Fruit fly (Drosophila melanogaster) whole organism, embryonic: ENCODE data around the gene Gale.

Experiments
- Atf-2 ChIP-seq: fragments of 200-800 bp; sonication (Bioruptor generic); optimal IDR thresholded peaks from 2 replicates; lab custom pipeline; 2016; ENCODE audit warnings: missing biosample characterization, missing genetic modification characterization
- CG10147 ChIP-seq: fragments of 200-800 bp; sonication (Bioruptor generic); optimal IDR thresholded peaks from 2 replicates; lab custom pipeline; 2019; ENCODE audit warnings: missing biosample characterization, mild to moderate bottlenecking, missing genetic modification characterization, moderate library complexity
- CG10979 ChIP-seq: fragments of 200-800 bp; sonication (Bioruptor generic); optimal IDR thresholded peaks from 2 replicates; lab custom pipeline; 2018; ENCODE audit warnings: missing biosample characterization, mild to moderate bottlenecking, missing genetic modification characterization, moderate library complexity
- CG11723 ChIP-seq: fragments of 200-800 bp; sonication (Bioruptor generic); optimal IDR thresholded peaks from 2 replicates; lab custom pipeline; 2017; ENCODE audit warnings: missing biosample characterization, mild to moderate bottlenecking, missing genetic modification characterization
- CG13624 ChIP-seq: fragments of 200-800 bp; sonication (Bioruptor generic); optimal IDR thresholded peaks from 2 replicates; lab custom pipeline; 2016; ENCODE audit warnings: missing biosample characterization, missing genetic modification characterization
- CG15269 ChIP-seq: fragments of 200-800 bp; sonication (Bioruptor generic); optimal IDR thresholded peaks from 2 replicates; lab custom pipeline; 2018; ENCODE audit warnings: missing biosample characterization, mild to moderate bottlenecking, missing genetic modification characterization, moderate library complexity
- CG1647 ChIP-seq: fragments of 200-800 bp; sonication (Bioruptor generic); optimal IDR thresholded peaks from 3 replicates; lab custom pipeline; 2016; ENCODE audit warnings: missing biosample characterization, missing genetic modification characterization
- CG18476 ChIP-seq: fragments of 200-800 bp; sonication (Bioruptor generic); optimal IDR thresholded peaks from 2 replicates; lab custom pipeline; 2016; ENCODE audit warnings: missing biosample characterization, mild to moderate bottlenecking, missing genetic modification characterization
- CG2129 ChIP-seq: fragments of 200-800 bp; sonication (Bioruptor generic); IDR thresholded peaks from 2 replicates; pipeline ENCODE4 v1.3.6; 2022; ENCODE audit warnings: missing biosample characterization, missing genetic modification characterization; ENCODE audit not compliant: partially characterized antibody
- CG33213 ChIP-seq: fragments of 200-800 bp; sonication (Bioruptor generic); optimal IDR thresholded peaks from 3 replicates; lab custom pipeline; 2016; ENCODE audit warnings: missing biosample characterization, missing genetic modification characterization
- CG42726 ChIP-seq: fragments of 200-800 bp; sonication (Bioruptor generic); IDR thresholded peaks from 2 replicates; pipeline ENCODE4 v1.3.6; 2022; ENCODE audit warnings: missing biosample characterization, missing genetic modification characterization; ENCODE audit not compliant: partially characterized antibody
- CG6272 ChIP-seq: fragments of 200-800 bp; sonication (Bioruptor generic); IDR thresholded peaks from 2 replicates; pipeline ENCODE4 v1.3.6; 2022; ENCODE audit warnings: missing biosample characterization, missing genetic modification characterization
- CG7987 ChIP-seq: fragments of 200-800 bp; sonication (Bioruptor generic); optimal IDR thresholded peaks from 2 replicates; lab custom pipeline; 2018; ENCODE audit warnings: missing biosample characterization, mild to moderate bottlenecking, missing genetic modification characterization, moderate library complexity
- CG8924 ChIP-seq: fragments of 200-800 bp; optimal IDR thresholded peaks from 3 replicates; lab custom pipeline; 2019; ENCODE audit warnings: missing biosample characterization, mild to moderate bottlenecking, missing genetic modification characterization, moderate library complexity
- D ChIP-seq, 2 experiments: fragments of 200-800 bp in 1 of 2; fragments of >200 bp in 1 of 2; sonication (Bioruptor generic) in 1 of 2; optimal IDR thresholded peaks; 2 replicates in 1 of 2; 3 replicates in 1 of 2; lab custom pipeline; 2017; ENCODE audit warnings: mild to moderate bottlenecking in 1 of 2, missing biosample characterization in 1 of 2, missing genetic modification characterization in 1 of 2, missing genetic modification reagents in 1 of 2
- Dfd ChIP-seq, 2 experiments: fragments of >200 bp; optimal IDR thresholded peaks; 2 replicates each; lab custom pipeline; 2017; ENCODE audit warnings: missing biosample characterization in 2 of 2, missing genetic modification characterization in 2 of 2
- Dip2 ChIP-seq: fragments of 200-800 bp; sonication (Bioruptor generic); IDR thresholded peaks from 2 replicates; pipeline ENCODE4 v1.3.6; 2022; ENCODE audit warnings: missing biosample characterization, missing genetic modification characterization
- Dp ChIP-seq: fragments of 200-800 bp; sonication (Bioruptor generic); optimal IDR thresholded peaks from 2 replicates; lab custom pipeline; 2018; ENCODE audit warnings: missing biosample characterization, mild to moderate bottlenecking, missing genetic modification characterization, moderate library complexity
- Fer3 ChIP-seq: fragments of 200-800 bp; sonication (Bioruptor generic); optimal IDR thresholded peaks from 2 replicates; lab custom pipeline; 2018; ENCODE audit warnings: missing biosample characterization, mild to moderate bottlenecking, missing genetic modification characterization, moderate library complexity
- H15 ChIP-seq: fragments of 200-800 bp; sonication (Bioruptor generic); IDR thresholded peaks from 3 replicates; pipeline ENCODE4 v1.3.6; 2022; ENCODE audit warnings: missing biosample characterization, missing genetic modification characterization
- Hey ChIP-seq: fragments of 200-800 bp; sonication (Bioruptor generic); optimal IDR thresholded peaks from 3 replicates; lab custom pipeline; 2018; ENCODE audit warnings: missing biosample characterization, mild to moderate bottlenecking, missing genetic modification characterization
- HmgZ ChIP-seq: fragments of 200-800 bp; sonication (Bioruptor generic); optimal IDR thresholded peaks from 2 replicates; lab custom pipeline; 2018; ENCODE audit warnings: missing biosample characterization, mild to moderate bottlenecking, missing genetic modification characterization
- Hr51 ChIP-seq, 2 experiments: fragments of 200-800 bp; sonication (Bioruptor generic); optimal IDR thresholded peaks; 2 replicates in 1 of 2; 3 replicates in 1 of 2; lab custom pipeline; 2016 to 2018; ENCODE audit warnings: missing biosample characterization in 2 of 2, missing genetic modification characterization in 2 of 2, mild to moderate bottlenecking in 1 of 2, moderate library complexity in 1 of 2
- MBD-R2 ChIP-seq: fragments of 200-800 bp; sonication (Bioruptor generic); IDR thresholded peaks from 2 replicates; pipeline ENCODE4 v1.3.6; 2022; ENCODE audit warnings: missing biosample characterization, missing genetic modification characterization
- Mad ChIP-seq: fragments of 200-800 bp; sonication (Bioruptor generic); optimal IDR thresholded peaks from 2 replicates; lab custom pipeline; 2016; ENCODE audit warnings: missing biosample characterization, missing genetic modification characterization
- Myb ChIP-seq: fragments of 200-800 bp; sonication (Bioruptor generic); optimal IDR thresholded peaks from 2 replicates; lab custom pipeline; 2016; ENCODE audit warnings: missing biosample characterization, missing genetic modification characterization
- Rx ChIP-seq: fragments of 200-800 bp; sonication (Bioruptor generic); IDR thresholded peaks from 2 replicates; pipeline ENCODE4 v1.3.6; 2022; ENCODE audit warnings: missing biosample characterization, missing genetic modification characterization
- ab ChIP-seq: fragments of 200-800 bp; sonication (Bioruptor generic); optimal IDR thresholded peaks from 2 replicates; lab custom pipeline; 2016; ENCODE audit warnings: missing biosample characterization, missing genetic modification characterization
- amos ChIP-seq: fragments of 200-800 bp; sonication (Bioruptor generic); IDR thresholded peaks from 2 replicates; pipeline ENCODE4 v1.3.6; 2022; ENCODE audit warnings: missing biosample characterization, missing genetic modification characterization; ENCODE audit not compliant: partially characterized antibody
- bsh ChIP-seq, 2 experiments: fragments of 200-800 bp; sonication (Bioruptor generic); optimal IDR thresholded peaks; 2 replicates each; lab custom pipeline; 2017 to 2018; ENCODE audit warnings: mild to moderate bottlenecking in 2 of 2, missing biosample characterization in 2 of 2, missing genetic modification characterization in 2 of 2, moderate library complexity in 1 of 2
- croc ChIP-seq: fragments of 200-800 bp; sonication (Bioruptor generic); conservative IDR thresholded peaks from 3 replicates; pipeline ENCODE4 v1.3.6; 2022; ENCODE audit warnings: missing biosample characterization, missing genetic modification characterization
- disco-r ChIP-seq: fragments of 200-800 bp; sonication (Bioruptor generic); optimal IDR thresholded peaks from 2 replicates; lab custom pipeline; 2016; ENCODE audit warnings: missing biosample characterization, missing genetic modification characterization
- ems ChIP-seq: fragments of 200-800 bp; sonication (Bioruptor generic); optimal IDR thresholded peaks from 3 replicates; lab custom pipeline; 2016; ENCODE audit warnings: missing biosample characterization, missing genetic modification characterization
- ewg ChIP-seq: fragments of 200-800 bp; sonication (Bioruptor generic); optimal IDR thresholded peaks from 3 replicates; lab custom pipeline; 2017; ENCODE audit warnings: mild to moderate bottlenecking, missing biosample characterization, missing genetic modification reagents, missing genetic modification characterization
- ftz-f1 ChIP-seq: fragments of 200-800 bp; sonication (Bioruptor generic); optimal IDR thresholded peaks from 2 replicates; lab custom pipeline; 2016; ENCODE audit warnings: missing biosample characterization, missing genetic modification characterization
- gcm2 ChIP-seq: fragments of 200-800 bp; sonication (Bioruptor generic); optimal IDR thresholded peaks from 2 replicates; lab custom pipeline; 2016; ENCODE audit warnings: missing biosample characterization, missing genetic modification characterization
- gsb ChIP-seq: fragments of 200-800 bp; sonication (Bioruptor generic); IDR thresholded peaks from 2 replicates; pipeline ENCODE4 v1.3.6; 2022; ENCODE audit warnings: missing biosample characterization, missing genetic modification characterization
- jumu ChIP-seq: fragments of 200-800 bp; sonication (Bioruptor generic); optimal IDR thresholded peaks from 3 replicates; lab custom pipeline; 2016; ENCODE audit warnings: missing biosample characterization, missing genetic modification characterization
- lilli ChIP-seq: fragments of 200-800 bp; sonication (Bioruptor generic); optimal IDR thresholded peaks from 3 replicates; lab custom pipeline; 2016; ENCODE audit warnings: missing biosample characterization, missing genetic modification characterization
- pho ChIP-seq: fragments of 200-800 bp; sonication (Bioruptor generic); optimal IDR thresholded peaks from 2 replicates; lab custom pipeline; 2016; ENCODE audit warnings: missing biosample characterization, missing genetic modification characterization
- prd ChIP-seq, 3 experiments: fragments of >200 bp in 2 of 3; fragments of 200-800 bp in 1 of 3; sonication (Bioruptor generic) in 1 of 3; optimal IDR thresholded peaks in 2 of 3; IDR thresholded peaks in 1 of 3; 2 replicates in 2 of 3; 3 replicates in 1 of 3; pipeline versions ENCODE4 v1.3.6 to Lab custom; 2017 to 2022; ENCODE audit warnings: missing biosample characterization in 1 of 3, missing genetic modification characterization in 1 of 3
- salm ChIP-seq: fragments of 200-800 bp; sonication (Bioruptor generic); optimal IDR thresholded peaks from 2 replicates; lab custom pipeline; 2018; ENCODE audit warnings: missing biosample characterization, mild to moderate bottlenecking, missing genetic modification characterization
- sima ChIP-seq: fragments of 200-800 bp; sonication (Bioruptor generic); optimal IDR thresholded peaks from 2 replicates; lab custom pipeline; 2016; ENCODE audit warnings: missing biosample characterization, missing genetic modification characterization
- sqz ChIP-seq: fragments of 200-800 bp; sonication (Bioruptor generic); optimal IDR thresholded peaks from 3 replicates; lab custom pipeline; 2018; ENCODE audit warnings: missing biosample characterization, mild to moderate bottlenecking, missing genetic modification characterization
- tgo ChIP-seq: fragments of 200-800 bp; sonication (Bioruptor generic); IDR thresholded peaks from 3 replicates; pipeline ENCODE4 v1.3.6; 2022; ENCODE audit warnings: missing biosample characterization, missing genetic modification characterization
- tll ChIP-seq, 2 experiments: fragments of 200-800 bp in 1 of 2; fragments of >200 bp in 1 of 2; sonication (Bioruptor generic) in 1 of 2; optimal IDR thresholded peaks; 2 replicates each; lab custom pipeline; 2017 to 2019; ENCODE audit warnings: missing biosample characterization in 2 of 2, missing genetic modification characterization in 2 of 2, mild to moderate bottlenecking in 1 of 2, moderate library complexity in 1 of 2
- ttk ChIP-seq: fragments of 200-800 bp; sonication (Bioruptor generic); IDR thresholded peaks from 2 replicates; pipeline ENCODE4 v2.1.2; 2022; ENCODE audit warnings: missing biosample characterization, missing genetic modification characterization
- unpg ChIP-seq: fragments of 200-800 bp; sonication (Bioruptor generic); optimal IDR thresholded peaks from 3 replicates; lab custom pipeline; 2018; ENCODE audit warnings: missing biosample characterization, mild to moderate bottlenecking, missing genetic modification characterization, moderate library complexity

Gene Gale

DNA sequence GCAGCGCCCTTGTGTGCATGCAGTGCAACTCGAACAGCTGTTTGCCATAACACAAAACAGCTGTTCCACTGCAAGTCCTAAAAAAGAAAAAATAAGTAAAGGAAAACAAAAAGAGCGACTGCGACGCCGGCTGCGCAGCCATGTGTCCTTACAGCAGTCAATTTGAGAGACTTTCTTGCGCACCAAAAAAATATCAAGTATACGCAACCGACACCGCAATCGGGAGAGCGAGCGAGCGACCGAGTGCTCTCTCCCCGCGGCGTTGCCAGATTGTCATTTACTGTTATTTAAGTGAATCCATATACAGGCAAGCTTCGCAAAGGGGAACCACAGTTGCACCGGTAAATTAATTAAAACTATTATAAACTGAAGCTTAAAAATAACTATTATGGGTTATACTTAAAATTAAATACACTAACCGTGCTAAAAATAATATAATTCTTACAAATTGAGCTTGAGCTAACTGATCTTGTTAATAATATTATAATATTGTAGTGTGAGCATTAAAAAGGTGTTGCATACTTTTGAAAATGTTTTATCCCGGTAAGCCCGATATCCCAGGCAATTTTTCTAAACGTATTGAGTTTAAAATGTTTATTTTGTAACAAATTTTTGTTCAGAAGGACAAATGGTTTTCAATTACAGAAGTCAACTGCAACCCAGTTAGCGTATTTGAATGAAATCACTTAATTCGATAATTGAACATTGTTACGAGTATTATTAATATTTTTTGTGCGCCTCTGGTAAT is 18.3 kb upstream of the Gale start (continued):
- TF ChIP-seq CG1647 (GFP tag; lab: Kevin White, UChicago) (no peak), CG18476 (GFP tag; lab: Kevin White, UChicago) (no peak), ewg (GFP tag; lab: Kevin White, UChicago) (peak; percentile 70), amos (GFP tag; lab: Robert Waterston, UW) (no peak; the same call in 1 of the 2 replicates), Dfd (GFP tag; optimal IDR thresholded peaks at IDR 0.05; lab: Kevin White, UChicago) (no peak), CG10979 (tag; lab: Kevin White, UChicago) (peak; percentile 29), Myb (GFP tag; lab: Kevin White, UChicago) (no peak), unpg (GFP tag; lab: Kevin White, UChicago) (peak; percentile 29), sima (no peak), prd (optimal IDR thresholded peaks at IDR 0.05; lab: Kevin White, UChicago) (no peak), prd (GFP tag; IDR thresholded peaks at IDR 0.05; lab: Robert Waterston, UW) (peak; percentile 68; the same call in 2 of the 3 replicates), disco-r (GFP tag; lab: Kevin White, UChicago) (no peak), MBD-R2 (GFP tag; lab: Robert Waterston, UW) (peak; percentile 12; the same call in 1 of the 2 replicates), gsb (GFP tag; lab: Robert Waterston, UW) (no peak), pho (no peak), Hey (tag; lab: Kevin White, UChicago) (no peak), ftz-f1 (GFP tag; lab: Kevin White, UChicago) (no peak), Rx (GFP tag; lab: Robert Waterston, UW) (no peak), gcm2 (GFP tag; lab: Kevin White, UChicago) (no peak), CG7987 (no peak), lilli (GFP tag; lab: Kevin White, UChicago) (peak; percentile 57), croc (GFP tag; lab: Robert Waterston, UW) (no peak), salm (no peak), CG2129 (GFP tag; lab: Robert Waterston, UW) (no peak), jumu (GFP tag; lab: Kevin White, UChicago) (no peak), sqz (GFP tag; lab: Kevin White, UChicago) (peak; percentile 79), Dp (no peak), ab (no peak), Fer3 (peak; percentile 58), CG10147 (GFP tag; lab: Kevin White, UChicago) (no peak), tll (GFP tag; optimal IDR thresholded peaks at IDR 0.05; lab: Kevin White, UChicago) (no peak), D (optimal IDR thresholded peaks at IDR 0.05; lab: Kevin White, UChicago) (no peak), D (GFP tag; optimal IDR thresholded peaks at IDR 0.05; lab: Kevin White, UChicago) (no peak), Hr51 (GFP tag; optimal IDR thresholded peaks at IDR 0.05; lab: Kevin White, UChicago) (peak; percentile 26 to 33), CG33213 (no peak), CG13624 (GFP tag; lab: Kevin White, UChicago) (no peak), bsh (GFP tag; optimal IDR thresholded peaks at IDR 0.05; lab: Kevin White, UChicago) (peak in 1 of 2 experiments; percentile 50), CG15269 (tag; lab: Kevin White, UChicago) (peak; percentile 59), ttk (GFP tag; lab: Robert Waterston, UW) (peak; percentile 44; the same call in 1 of the 2 replicates), Atf-2 (GFP tag; lab: Kevin White, UChicago) (no peak), Mad (GFP tag; lab: Kevin White, UChicago) (no peak), ems (GFP tag; lab: Kevin White, UChicago) (peak; percentile 18), HmgZ (tag; lab: Kevin White, UChicago) (peak; percentile 9), CG42726 (no peak), CG6272 (GFP tag; lab: Robert Waterston, UW) (no peak; the same call in 1 of the 2 replicates), H15 (GFP tag; lab: Robert Waterston, UW) (no peak), CG11723 (GFP tag; lab: Kevin White, UChicago) (no peak), tgo (peak; percentile 59; the same call in 2 of the 3 replicates), CG8924 (tag; lab: Kevin White, UChicago) (peak; percentile 19), Dip2 (GFP tag; lab: Robert Waterston, UW) (no peak)
